Worm (Caenorhabditis elegans) whole organism, L2 larva: ENCODE measurements around the gene spp-4.

Experiments used
- C34F6.9 ChIP-seq: fragments of 150-350 bp; optimal IDR thresholded peaks from 2 replicates; lab custom pipeline; 2014; ENCODE audit warnings: missing biosample characterization, missing genetic modification characterization
- F13H6.1 ChIP-seq: sonication (generic microtip); optimal IDR thresholded peaks from 2 replicates; lab custom pipeline; 2016; ENCODE audit warnings: missing genetic modification characterization, missing compliant biosample characterization
- Y55F3AM.14 ChIP-seq: fragments of 200-800 bp; sonication (Bioruptor generic); optimal IDR thresholded peaks from 2 replicates; lab custom pipeline; 2018; ENCODE audit warnings: mild to moderate bottlenecking, missing genetic modification characterization, missing compliant biosample characterization
- ZK546.5 ChIP-seq: sonication (generic microtip); optimal IDR thresholded peaks from 2 replicates; lab custom pipeline; 2017; ENCODE audit warnings: missing biosample characterization, missing genetic modification characterization
- aly-2 ChIP-seq: fragments of 150-350 bp; optimal IDR thresholded peaks from 2 replicates; lab custom pipeline; 2014; ENCODE audit warnings: missing biosample characterization, missing genetic modification characterization
- ama-1 ChIP-seq: fragments of 150-350 bp; optimal IDR thresholded peaks from 2 replicates; lab custom pipeline; 2018; ENCODE audit warnings: inconsistent platforms
- blmp-1 ChIP-seq: sonication (generic microtip); optimal IDR thresholded peaks from 2 replicates; lab custom pipeline; 2017; ENCODE audit warnings: missing genetic modification characterization, mild to moderate bottlenecking, missing compliant biosample characterization, antibody characterized with exemption, moderate library complexity; ENCODE audit not compliant: insufficient read depth
- ceh-16 ChIP-seq: fragments of 150-350 bp; optimal IDR thresholded peaks from 2 replicates; lab custom pipeline; 2014; ENCODE audit warnings: missing biosample characterization, missing genetic modification characterization
- ceh-82 ChIP-seq: fragments of 150-350 bp; optimal IDR thresholded peaks from 2 replicates; lab custom pipeline; 2014; ENCODE audit warnings: missing biosample characterization, missing genetic modification characterization
- crh-2 ChIP-seq: sonication (generic microtip); optimal IDR thresholded peaks from 2 replicates; lab custom pipeline; 2017; ENCODE audit warnings: missing biosample characterization, missing genetic modification characterization
- egl-27 ChIP-seq: sonication (generic microtip); optimal IDR thresholded peaks from 3 replicates; lab custom pipeline; 2017; ENCODE audit warnings: missing biosample characterization, missing genetic modification reagents, missing genetic modification characterization
- elt-3 ChIP-seq: sonication (generic microtip); optimal IDR thresholded peaks from 2 replicates; lab custom pipeline; 2017; ENCODE audit warnings: missing biosample characterization, missing genetic modification characterization
- fos-1 ChIP-seq: fragments of 150-350 bp; optimal IDR thresholded peaks from 2 replicates; lab custom pipeline; 2014; ENCODE audit warnings: missing biosample characterization, missing genetic modification characterization
- lin-13 ChIP-seq: fragments of 150-350 bp; optimal IDR thresholded peaks from 2 replicates; lab custom pipeline; 2014; ENCODE audit warnings: missing biosample characterization, missing genetic modification reagents, missing genetic modification characterization
- lin-39 ChIP-seq: fragments of 150-350 bp; optimal IDR thresholded peaks from 2 replicates; lab custom pipeline; 2014; ENCODE audit warnings: missing biosample characterization, missing genetic modification reagents, missing genetic modification characterization
- lsy-2 ChIP-seq, 2 experiments: fragments of 150-350 bp in 1 of 2; sonication (generic microtip) in 1 of 2; optimal IDR thresholded peaks; 2 replicates each; lab custom pipeline; 2014 to 2017; ENCODE audit warnings: missing biosample characterization in 2 of 2, missing genetic modification characterization in 2 of 2
- mab-5 ChIP-seq: fragments of 150-350 bp; optimal IDR thresholded peaks from 2 replicates; lab custom pipeline; 2014; ENCODE audit warnings: missing biosample characterization, missing genetic modification characterization
- mbf-1 ChIP-seq: sonication (generic microtip); optimal IDR thresholded peaks from 2 replicates; lab custom pipeline; 2017; ENCODE audit warnings: missing biosample characterization, missing genetic modification characterization
- mdl-1 ChIP-seq, 2 experiments: fragments of 150-350 bp in 1 of 2; sonication (generic microtip) in 1 of 2; optimal IDR thresholded peaks; 2 replicates each; lab custom pipeline; 2017; ENCODE audit warnings: missing biosample characterization in 2 of 2, missing genetic modification characterization in 2 of 2
- nhr-10 ChIP-seq: sonication (generic microtip); optimal IDR thresholded peaks from 2 replicates; lab custom pipeline; 2017; ENCODE audit warnings: missing biosample characterization, missing genetic modification characterization
- nhr-129 ChIP-seq: fragments of 150-350 bp; optimal IDR thresholded peaks from 2 replicates; lab custom pipeline; 2014; ENCODE audit warnings: missing biosample characterization, missing genetic modification characterization
- nhr-21 ChIP-seq: fragments of 150-350 bp; optimal IDR thresholded peaks from 2 replicates; lab custom pipeline; 2014; ENCODE audit warnings: missing biosample characterization, missing genetic modification characterization
- nhr-23 ChIP-seq: fragments of 150-350 bp; optimal IDR thresholded peaks from 2 replicates; lab custom pipeline; 2014; ENCODE audit warnings: missing biosample characterization, missing genetic modification reagents, missing genetic modification characterization
- nhr-25 ChIP-seq: fragments of 150-350 bp; sonication (generic microtip); optimal IDR thresholded peaks from 3 replicates; lab custom pipeline; 2014; ENCODE audit warnings: missing biosample characterization, missing genetic modification characterization
- nhr-6 ChIP-seq: fragments of 150-350 bp; optimal IDR thresholded peaks from 2 replicates; lab custom pipeline; 2014; ENCODE audit warnings: missing biosample characterization, missing genetic modification characterization
- peb-1 ChIP-seq: fragments of 150-350 bp; optimal IDR thresholded peaks from 2 replicates; lab custom pipeline; 2014; ENCODE audit warnings: missing biosample characterization, missing genetic modification characterization
- sem-4 ChIP-seq: fragments of 150-350 bp; optimal IDR thresholded peaks from 2 replicates; lab custom pipeline; 2014; ENCODE audit warnings: missing biosample characterization, missing genetic modification reagents, missing genetic modification characterization
- sma-9 ChIP-seq, 2 experiments: fragments of 150-350 bp in 1 of 2; sonication (generic microtip) in 1 of 2; optimal IDR thresholded peaks; 2 replicates each; lab custom pipeline; 2014 to 2016; ENCODE audit warnings: missing genetic modification characterization in 2 of 2, mild to moderate bottlenecking in 1 of 2, missing biosample characterization in 1 of 2, missing compliant biosample characterization in 1 of 2, missing genetic modification reagents in 1 of 2, moderate library complexity in 1 of 2
- snpc-4 ChIP-seq: fragments of 150-350 bp; optimal IDR thresholded peaks from 2 replicates; lab custom pipeline; 2014; ENCODE audit warnings: missing biosample characterization, missing genetic modification characterization
- unc-39 ChIP-seq: fragments of 150-350 bp; optimal IDR thresholded peaks from 2 replicates; lab custom pipeline; 2014; ENCODE audit warnings: missing biosample characterization, missing genetic modification characterization
- unc-55 ChIP-seq: fragments of 150-350 bp; sonication (generic microtip); optimal IDR thresholded peaks from 3 replicates; lab custom pipeline; 2014; ENCODE audit warnings: missing biosample characterization, missing genetic modification reagents, missing genetic modification characterization
- unc-62 ChIP-seq: fragments of 150-350 bp; optimal IDR thresholded peaks from 2 replicates; lab custom pipeline; 2014; ENCODE audit warnings: missing biosample characterization, missing genetic modification reagents, missing genetic modification characterization
- zag-1 ChIP-seq: fragments of 150-350 bp; optimal IDR thresholded peaks from 2 replicates; lab custom pipeline; 2014; ENCODE audit warnings: missing biosample characterization, missing genetic modification characterization
- ztf-11 ChIP-seq: sonication (generic microtip); optimal IDR thresholded peaks from 2 replicates; lab custom pipeline; 2017; ENCODE audit warnings: missing biosample characterization, missing genetic modification characterization

Gene spp-4

DNA sequence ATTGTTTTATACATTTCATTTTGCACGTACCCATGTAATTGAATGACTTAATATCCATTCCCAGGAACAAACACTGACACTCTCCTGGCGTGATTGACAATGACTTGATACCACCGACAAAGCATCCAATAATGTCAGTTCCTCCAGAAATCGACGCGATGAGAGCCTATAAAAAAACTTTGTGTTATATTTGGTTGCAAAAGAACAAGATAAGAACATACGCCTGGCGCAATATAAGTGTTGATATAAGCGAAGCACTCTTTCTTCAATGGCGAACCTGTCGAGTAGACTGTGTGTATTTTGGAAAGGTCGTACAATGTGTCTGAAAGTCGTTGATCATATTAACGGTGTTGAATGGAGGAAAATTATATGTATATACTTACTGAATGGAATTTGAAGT lies 15.4 kb downstream of the spp-4 start:
- TF ChIP-seq fos-1 (tag; lab: Kevin White, UChicago): peak; percentile 10
- no peak for TF ChIP-seq mab-5 (tag; lab: Kevin White, UChicago)
- TF ChIP-seq, all 48 proteins: peak for 1

DNA sequence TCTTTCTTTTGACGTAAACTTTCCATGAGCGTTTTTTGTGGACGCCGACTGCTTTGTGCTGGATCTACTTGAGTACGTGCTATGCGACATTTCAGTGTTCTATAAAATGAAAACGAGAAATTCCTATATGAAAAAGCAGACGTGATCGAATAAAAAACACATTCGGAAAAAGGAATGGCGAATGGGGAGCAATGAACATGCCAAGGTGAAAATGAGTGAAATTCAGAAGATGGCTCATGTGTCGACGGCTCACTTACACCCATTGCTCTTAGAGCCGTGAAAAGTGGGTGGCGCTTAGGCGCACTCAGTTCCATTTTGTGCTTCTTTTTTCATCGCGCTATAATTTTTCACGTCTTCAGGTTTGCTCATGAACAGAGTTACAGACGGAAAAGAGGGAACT lies 19.9 kb downstream of the spp-4 start, which contains the start of gene K03A1.4:
TSS of gene K03A1.4 (minus strand) at position 101 of the 400 bp plus-strand sequence.
- TF ChIP-seq unc-55 (no peak), nhr-23 (tag; lab: Kevin White, UChicago) (no peak), lin-39 (tag; lab: Kevin White, UChicago) (no peak), elt-3 (tag; lab: Kevin White, UChicago) (no peak), unc-39 (no peak), fos-1 (tag; lab: Kevin White, UChicago) (no peak), snpc-4 (tag; lab: Kevin White, UChicago) (no peak), ama-1 (lab: Kevin White, UChicago) (no peak), nhr-21 (tag; lab: Kevin White, UChicago) (no peak), ztf-11 (tag; lab: Kevin White, UChicago) (no peak), mab-5 (tag; lab: Kevin White, UChicago) (no peak), sem-4 (tag; lab: Kevin White, UChicago) (no peak), mbf-1 (no peak), ZK546.5 (tag; lab: Kevin White, UChicago) (no peak)
- TF ChIP-seq, all 48 proteins: peak for 0

DNA sequence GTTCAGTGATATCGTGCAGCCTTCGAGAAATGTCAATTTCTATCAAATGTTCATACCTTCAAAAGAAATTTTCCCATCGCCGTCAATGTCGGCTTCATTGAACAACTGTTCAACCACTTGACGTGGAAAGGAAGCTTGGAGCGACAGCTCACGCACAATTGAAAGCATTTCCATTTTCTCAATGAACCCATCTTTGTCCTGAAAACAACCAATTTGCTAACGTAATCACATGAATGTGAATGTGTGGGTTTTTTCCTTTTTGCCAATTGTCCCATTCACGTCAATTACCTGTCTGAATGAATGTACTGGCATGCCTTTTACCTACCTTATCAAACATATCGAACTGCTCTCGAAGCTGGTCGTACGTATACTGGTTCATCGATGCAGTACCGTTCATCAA lies 22.2 kb downstream of the spp-4 start:
- TF ChIP-seq ceh-16 (tag; lab: Kevin White, UChicago) (no peak), zag-1 (no peak), nhr-10 (tag; lab: Kevin White, UChicago) (no peak)

DNA sequence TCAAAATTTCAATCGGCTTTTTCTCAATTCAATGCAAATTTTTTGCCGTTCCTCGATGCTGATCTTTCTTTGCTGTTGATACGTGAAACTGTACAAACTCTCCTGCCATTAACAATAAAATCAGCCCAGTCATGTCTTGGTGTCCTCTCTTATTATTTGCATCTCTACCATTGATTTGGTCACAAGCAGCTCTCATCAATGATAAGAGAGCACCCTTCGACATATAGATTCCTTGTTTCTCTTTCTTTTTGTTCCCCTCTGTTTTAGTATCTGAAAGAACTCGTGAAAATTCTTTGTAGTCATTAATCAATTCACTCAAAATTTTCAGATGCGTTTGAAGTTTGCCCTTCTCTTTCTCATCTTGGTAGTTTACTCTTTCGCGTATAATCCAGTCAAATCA lies 26.7 kb downstream of the spp-4 start, which contains the start of gene lron-7:
TSS of gene lron-7 (plus strand) at position 323 of the 400 bp plus-strand sequence.
- TF ChIP-seq fos-1 (tag; lab: Kevin White, UChicago) (peak; percentile 40), mbf-1 (no peak), crh-2 (peak; percentile 38)

DNA sequence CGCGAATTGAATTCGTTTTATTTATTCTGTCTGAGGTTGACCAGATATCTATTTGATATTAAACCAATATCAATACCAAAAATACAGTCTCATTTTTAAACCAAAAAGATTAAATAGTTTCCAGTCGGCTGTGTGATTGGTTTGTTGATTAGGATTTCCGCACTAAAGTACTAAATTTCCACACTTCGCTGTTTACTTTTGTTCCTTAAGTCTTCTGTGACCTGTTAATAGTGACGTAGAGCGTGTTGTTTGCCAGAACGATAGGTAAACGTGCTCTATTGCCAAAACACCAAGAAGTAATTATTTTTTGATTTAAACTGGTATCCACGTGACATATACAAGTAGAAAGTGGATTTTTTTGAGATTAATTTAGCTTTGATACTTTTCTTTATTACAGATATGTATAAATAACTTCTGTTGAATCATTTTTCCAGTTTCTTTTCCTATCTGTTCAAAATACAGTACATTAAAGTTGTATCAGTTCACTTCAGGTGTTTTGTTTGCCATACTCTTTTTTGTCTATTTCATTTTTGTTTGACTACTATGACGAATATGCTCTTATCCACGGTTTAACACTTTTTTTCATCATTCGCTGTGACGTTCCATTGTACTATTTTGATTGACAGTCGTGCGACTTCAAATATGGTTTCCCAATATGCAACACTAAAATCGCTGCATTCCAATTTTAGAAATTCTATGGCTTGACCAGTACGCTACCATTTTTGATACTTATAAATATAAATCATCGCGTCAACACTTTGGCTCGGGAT lies 27.5 kb downstream of the spp-4 start:
- TF ChIP-seq unc-62 (no peak), F13H6.1 (tag; lab: Kevin White, UChicago) (peak; percentile 7), nhr-25 (tag; lab: Kevin White, UChicago) (no peak), nhr-129 (peak; percentile 11), ceh-82 (tag; lab: Kevin White, UChicago) (no peak)

DNA sequence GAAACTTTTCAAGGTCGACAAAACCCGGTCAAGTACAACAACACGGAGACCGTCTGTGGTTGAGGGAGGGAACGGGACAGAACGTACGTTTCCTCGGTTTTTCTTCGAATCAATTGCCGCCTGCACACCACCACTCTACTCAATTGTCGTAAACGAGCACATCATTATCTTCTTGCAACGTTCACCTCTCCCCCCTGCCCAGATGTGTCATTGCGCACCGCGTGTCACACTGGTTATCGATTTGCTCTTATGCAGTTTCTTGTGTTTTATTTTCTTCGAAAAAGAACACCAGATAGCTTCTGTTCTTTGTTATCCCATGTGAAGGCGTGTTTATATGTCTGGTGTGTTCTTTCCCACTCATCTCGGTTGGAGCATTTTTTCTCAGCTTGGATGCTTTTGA lies 29.0 kb downstream of the spp-4 start:
- TF ChIP-seq unc-55: no peak

DNA sequence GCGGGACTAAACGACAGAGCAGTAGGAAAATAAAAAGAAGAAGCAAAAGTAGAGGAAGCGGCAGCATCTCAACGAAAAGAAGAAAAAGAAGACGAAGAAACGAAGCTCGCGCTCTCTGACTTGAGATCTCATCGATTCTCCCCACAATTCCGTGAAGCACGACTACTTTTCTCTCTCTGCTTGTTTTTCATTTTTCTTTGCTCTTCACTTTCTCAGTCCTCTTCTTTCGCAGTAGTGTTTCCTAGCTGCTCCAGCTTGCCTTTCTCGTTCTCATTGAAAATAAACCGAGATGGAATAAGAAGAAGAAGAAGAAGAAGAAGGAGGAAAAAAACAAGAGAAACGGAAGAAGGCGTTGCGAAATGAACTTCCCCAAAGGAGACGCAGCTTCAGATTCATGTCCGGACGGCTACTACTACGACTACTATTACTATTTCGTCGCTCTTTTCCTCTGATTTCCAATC lies 33.8 kb downstream of the spp-4 start:
- TF ChIP-seq peb-1: no peak
- TF ChIP-seq crh-2: peak; percentile 68
- peak; percentile 67 for TF ChIP-seq nhr-129
- no peak for TF ChIP-seq aly-2 (tag; lab: Kevin White, UChicago)
- peak in 1 of 2 experiments; percentile 54 for TF ChIP-seq lsy-2 (tag; optimal IDR thresholded peaks at IDR 0.05; lab: Kevin White, UChicago)
- peak; percentile 85 for TF ChIP-seq unc-55
- TF ChIP-seq mdl-1 (tag; optimal IDR thresholded peaks at IDR 0.05; lab: Kevin White, UChicago): peak in 1 of 2 experiments; percentile 23
- no peak for TF ChIP-seq elt-3 (tag; lab: Kevin White, UChicago)
- no peak for TF ChIP-seq blmp-1 (tag; lab: Kevin White, UChicago)
- TF ChIP-seq egl-27 (tag; lab: Kevin White, UChicago): peak; percentile 62
- peak; percentile 16 for TF ChIP-seq mab-5 (tag; lab: Kevin White, UChicago)
- TF ChIP-seq lin-13 (GFP tag; lab: Kevin White, UChicago): peak; percentile 24
- peak; percentile 49 for TF ChIP-seq Y55F3AM.14 (GFP tag; lab: Kevin White, UChicago)
- peak; percentile 83 for TF ChIP-seq F13H6.1 (tag; lab: Kevin White, UChicago)
- peak; percentile 22 for TF ChIP-seq sma-9 (GFP tag; optimal IDR thresholded peaks at IDR 0.05; lab: Kevin White, UChicago)
- TF ChIP-seq sma-9 (tag; optimal IDR thresholded peaks at IDR 0.05; lab: Kevin White, UChicago): no peak
- peak; percentile 65 for TF ChIP-seq C34F6.9 (tag; lab: Kevin White, UChicago)
- TF ChIP-seq zag-1: peak; percentile 87
- peak; percentile 52 for TF ChIP-seq nhr-6 (tag; lab: Kevin White, UChicago)
- peak; percentile 13 for TF ChIP-seq snpc-4 (tag; lab: Kevin White, UChicago)
- TF ChIP-seq sem-4 (tag; lab: Kevin White, UChicago): peak; percentile 32
- TF ChIP-seq unc-39: peak; percentile 82
- TF ChIP-seq, all 48 proteins: peak for 17
